Fruit fly (Drosophila melanogaster): Measurements from ENCODE around the gene htt.
A peak's percentile ranks its signal among the peaks of the same experiment; 100 is the strongest.

The htt gene

dm6 chr3R:28672134-28672533 lies 23.9 kb upstream of the htt start:
- TF ChIP-seq Pif1B (GFP tag; optimal IDR thresholded peaks at IDR 0.05) (peak; percentile 9), gl (tag; optimal IDR thresholded peaks at IDR 0.05) (peak; percentile 36), CG34367 (tag; optimal IDR thresholded peaks at IDR 0.05) (peak; percentile 57), CG8159 (tag; optimal IDR thresholded peaks at IDR 0.05) (peak; percentile 24), CG17806 (tag; optimal IDR thresholded peaks at IDR 0.05) (peak; percentile 39), Snoo (tag; optimal IDR thresholded peaks at IDR 0.05) (peak; percentile 69), CG8301 (tag; optimal IDR thresholded peaks at IDR 0.05) (peak; percentile 24), CG9948 (tag; optimal IDR thresholded peaks at IDR 0.05) (no peak), CG15710 (tag; optimal IDR thresholded peaks at IDR 0.05) (peak; percentile 48), CG12605 (GFP tag; IDR thresholded peaks at IDR 0.05) (no peak), CG4496 (GFP tag; IDR thresholded peaks at IDR 0.05) (peak; percentile 84), CG10348 (GFP tag; IDR thresholded peaks at IDR 0.05) (no peak), CG13204 (GFP tag; optimal IDR thresholded peaks at IDR 0.05) (no peak), CG14655 (GFP tag; optimal IDR thresholded peaks at IDR 0.05) (peak; percentile 53), fd96Ca (GFP tag; IDR thresholded peaks at IDR 0.05) (no peak), EcR (GFP tag; optimal IDR thresholded peaks at IDR 0.05) (peak; percentile 69), D1 (tag; optimal IDR thresholded peaks at IDR 0.05) (peak; percentile 66), Ets98B (GFP tag; IDR thresholded peaks at IDR 0.05) (peak; percentile 63), rn (GFP tag; IDR thresholded peaks at IDR 0.05) (peak; percentile 29; the same call in 1 of the 2 replicates), Pif1A (GFP tag; optimal IDR thresholded peaks at IDR 0.05) (no peak), CG32121 (GFP tag; IDR thresholded peaks at IDR 0.05) (peak; percentile 47; the same call in 1 of the 2 replicates)

dm6 chr3R:28674788-28675187 lies 21.3 kb upstream of the htt start, which contains the start of gene snu:
snu (plus strand) TSS chr3R:28675041.
- no peak for TF ChIP-seq Snoo (tag; optimal IDR thresholded peaks at IDR 0.05)
- no peak for TF ChIP-seq CG9948 (tag; optimal IDR thresholded peaks at IDR 0.05)
- TF ChIP-seq EcR (GFP tag; optimal IDR thresholded peaks at IDR 0.05): peak; percentile 10
- no peak for TF ChIP-seq rn (GFP tag; IDR thresholded peaks at IDR 0.05)
- TF ChIP-seq CG15710 (tag; optimal IDR thresholded peaks at IDR 0.05): no peak
- no peak for TF ChIP-seq CG17806 (tag; optimal IDR thresholded peaks at IDR 0.05)
- no peak for TF ChIP-seq Pif1A (GFP tag; optimal IDR thresholded peaks at IDR 0.05)
- no peak for TF ChIP-seq fd96Ca (GFP tag; IDR thresholded peaks at IDR 0.05)
- TF ChIP-seq CG12605 (GFP tag; IDR thresholded peaks at IDR 0.05): 0 out of 2 replicates have a peak, but pooled peaks have one; percentile 9
- no peak for TF ChIP-seq CG13204 (GFP tag; optimal IDR thresholded peaks at IDR 0.05)
- TF ChIP-seq CG10348 (GFP tag; IDR thresholded peaks at IDR 0.05): no peak
- TF ChIP-seq CG32121 (GFP tag; IDR thresholded peaks at IDR 0.05): no peak
- TF ChIP-seq gl (tag; optimal IDR thresholded peaks at IDR 0.05): no peak
- TF ChIP-seq CG4496 (GFP tag; IDR thresholded peaks at IDR 0.05): peak; percentile 10; the same call in 1 of the 3 replicates
- TF ChIP-seq Ets98B (GFP tag; IDR thresholded peaks at IDR 0.05): peak; percentile 14; the same call in 1 of the 2 replicates
- no peak for TF ChIP-seq D1 (tag; optimal IDR thresholded peaks at IDR 0.05)

- TF ChIP-seq Pif1A (GFP tag; optimal IDR thresholded peaks at IDR 0.05) (no peak), CG8159 (tag; optimal IDR thresholded peaks at IDR 0.05) (no peak), CG9948 (tag; optimal IDR thresholded peaks at IDR 0.05) (no peak), rn (GFP tag; IDR thresholded peaks at IDR 0.05) (no peak), CG34367 (tag; optimal IDR thresholded peaks at IDR 0.05) (no peak), fd96Ca (GFP tag; IDR thresholded peaks at IDR 0.05) (no peak), CG8301 (tag; optimal IDR thresholded peaks at IDR 0.05) (no peak), CG14655 (GFP tag; optimal IDR thresholded peaks at IDR 0.05) (no peak), CG12605 (GFP tag; IDR thresholded peaks at IDR 0.05) (no peak), CG17806 (tag; optimal IDR thresholded peaks at IDR 0.05) (no peak), CG10348 (GFP tag; IDR thresholded peaks at IDR 0.05) (no peak), CG15710 (tag; optimal IDR thresholded peaks at IDR 0.05) (no peak), Snoo (tag; optimal IDR thresholded peaks at IDR 0.05) (no peak), Pif1B (GFP tag; optimal IDR thresholded peaks at IDR 0.05) (no peak), gl (tag; optimal IDR thresholded peaks at IDR 0.05) (no peak), D1 (tag; optimal IDR thresholded peaks at IDR 0.05) (no peak), EcR (GFP tag; optimal IDR thresholded peaks at IDR 0.05) (no peak), CG32121 (GFP tag; IDR thresholded peaks at IDR 0.05) (no peak), CG4496 (GFP tag; IDR thresholded peaks at IDR 0.05) (no peak), CG13204 (GFP tag; optimal IDR thresholded peaks at IDR 0.05) (no peak)
These were observed 19.0 kb upstream of the htt start for dm6 chr3R:28676870-28677526.

DNA sequence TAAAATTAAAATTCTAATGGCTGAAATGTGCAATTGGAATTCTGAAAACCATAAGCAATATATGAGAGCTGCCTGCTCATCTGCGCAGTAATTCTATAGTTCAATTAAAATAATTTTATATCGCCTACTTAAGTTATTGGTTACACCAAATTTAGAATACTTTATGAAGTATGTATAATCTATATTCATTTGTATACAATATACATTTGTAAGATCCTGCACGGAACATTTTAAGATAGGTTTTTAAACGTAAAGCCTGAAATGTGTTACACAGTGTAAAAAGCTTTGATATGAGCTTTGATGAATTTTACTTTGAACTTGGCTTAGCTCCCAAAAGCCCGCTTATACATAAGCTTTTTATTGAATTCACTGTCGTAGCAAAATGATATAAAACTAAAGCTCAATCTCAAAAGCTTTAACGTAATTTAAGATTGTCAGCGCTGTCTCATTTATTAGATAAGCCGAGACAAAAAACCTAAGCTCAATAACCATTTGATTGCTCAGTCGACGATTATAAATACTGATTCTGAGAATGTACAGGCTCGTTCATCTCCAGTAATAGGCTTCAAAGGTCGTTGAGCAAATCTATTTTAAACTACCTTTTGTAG lies 18.4 kb upstream of the htt start:
- TF ChIP-seq CG12605 (GFP tag; IDR thresholded peaks at IDR 0.05) (no peak), EcR (GFP tag; optimal IDR thresholded peaks at IDR 0.05) (no peak), CG34367 (tag; optimal IDR thresholded peaks at IDR 0.05) (peak; percentile 11), CG32121 (GFP tag; IDR thresholded peaks at IDR 0.05) (0 out of 2 replicates have a peak, but pooled peaks have one; percentile 34), CG13204 (GFP tag; optimal IDR thresholded peaks at IDR 0.05) (no peak), Snoo (tag; optimal IDR thresholded peaks at IDR 0.05) (peak; percentile 2), CG8301 (tag; optimal IDR thresholded peaks at IDR 0.05) (peak; percentile 44), CG17806 (tag; optimal IDR thresholded peaks at IDR 0.05) (peak; percentile 29), Pif1B (GFP tag; optimal IDR thresholded peaks at IDR 0.05) (no peak), CG14655 (GFP tag; optimal IDR thresholded peaks at IDR 0.05) (peak; percentile 2), Ets98B (GFP tag; IDR thresholded peaks at IDR 0.05) (no peak), Pif1A (GFP tag; optimal IDR thresholded peaks at IDR 0.05) (no peak), gl (tag; optimal IDR thresholded peaks at IDR 0.05) (no peak), CG15710 (tag; optimal IDR thresholded peaks at IDR 0.05) (peak; percentile 0), CG9948 (tag; optimal IDR thresholded peaks at IDR 0.05) (peak; percentile 23), CG4496 (GFP tag; IDR thresholded peaks at IDR 0.05) (no peak), D1 (tag; optimal IDR thresholded peaks at IDR 0.05) (no peak), CG8159 (tag; optimal IDR thresholded peaks at IDR 0.05) (peak; percentile 41)

DNA sequence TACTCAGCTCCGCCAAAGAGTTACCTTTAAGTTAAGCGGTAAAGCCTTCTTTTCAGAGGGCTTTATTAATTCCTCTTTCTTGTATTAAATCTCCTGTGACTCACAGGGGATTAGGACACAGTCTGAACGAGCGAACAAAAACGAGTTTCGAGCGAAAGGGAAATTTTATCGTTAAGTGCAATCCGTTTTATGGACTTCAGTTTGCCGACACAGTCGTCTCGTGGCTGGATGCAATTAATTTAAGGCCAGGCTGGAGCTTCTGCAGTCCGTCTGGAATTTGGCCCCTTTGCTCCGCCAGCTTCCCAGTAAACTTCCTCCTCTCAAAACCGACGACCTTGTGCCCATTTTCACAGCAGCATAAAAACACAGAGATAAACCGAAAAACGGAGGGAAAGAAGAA lies 16.5 kb upstream of the htt start:
- TF ChIP-seq CG8301 (tag; optimal IDR thresholded peaks at IDR 0.05) (no peak), EcR (GFP tag; optimal IDR thresholded peaks at IDR 0.05) (peak; percentile 19), Snoo (tag; optimal IDR thresholded peaks at IDR 0.05) (peak; percentile 45)

Measured in whole organism, pupa.